Fruit fly (Drosophila melanogaster): ENCODE data around the gene CG33630.

The CG33630 gene

dm6 chr3R:10048035-10048774, 14.2 kb upstream of the CG33630 start (continued):
- TF ChIP-seq CG9437 (GFP tag; optimal IDR thresholded peaks at IDR 0.05) (peak; percentile 54), tgo (GFP tag; IDR thresholded peaks at IDR 0.05) (no peak), bsh (GFP tag; optimal IDR thresholded peaks at IDR 0.05) (peak in 1 of 2 experiments; percentile 28), CG43689 (GFP tag; IDR thresholded peaks at IDR 0.05) (no peak), MESR4 (GFP tag; optimal IDR thresholded peaks at IDR 0.05) (no peak), CG18476 (GFP tag; optimal IDR thresholded peaks at IDR 0.05) (no peak), bcd (GFP tag; optimal IDR thresholded peaks at IDR 0.05) (peak; percentile 17), CG17186 (GFP tag; optimal IDR thresholded peaks at IDR 0.05) (no peak), CG31365 (tag; optimal IDR thresholded peaks at IDR 0.05) (no peak), Jarid2 (GFP tag; optimal IDR thresholded peaks at IDR 0.05) (no peak), CG2120 (GFP tag; optimal IDR thresholded peaks at IDR 0.05) (peak; percentile 35), CG15601 (tag; optimal IDR thresholded peaks at IDR 0.05) (peak; percentile 21), fd64A (GFP tag; optimal IDR thresholded peaks at IDR 0.05) (no peak), CG31388 (GFP tag; optimal IDR thresholded peaks at IDR 0.05) (no peak), Ets97D (GFP tag; optimal IDR thresholded peaks at IDR 0.05) (no peak), CG12219 (GFP tag; optimal IDR thresholded peaks at IDR 0.05) (peak; percentile 21), zen (tag; optimal IDR thresholded peaks at IDR 0.05) (no peak), bigmax (GFP tag; optimal IDR thresholded peaks at IDR 0.05) (no peak), cad (GFP tag; optimal IDR thresholded peaks at IDR 0.05) (no peak), CG3726 (GFP tag; IDR thresholded peaks at IDR 0.05) (no peak), CG30403 (GFP tag; optimal IDR thresholded peaks at IDR 0.05) (peak; percentile 52), HLH4C (GFP tag; IDR thresholded peaks at IDR 0.05; ENCODE audit: partially characterized antibody) (no peak), CG34422 (GFP tag; IDR thresholded peaks at IDR 0.05) (0 out of 3 replicates have a peak, but pooled peaks have one; percentile 20), D19B (GFP tag; optimal IDR thresholded peaks at IDR 0.05) (no peak), slp2 (GFP tag; optimal IDR thresholded peaks at IDR 0.05) (no peak), grau (tag; optimal IDR thresholded peaks at IDR 0.05) (peak; percentile 63), CG12391 (tag; optimal IDR thresholded peaks at IDR 0.05) (peak; percentile 47), scrt (GFP tag; optimal IDR thresholded peaks at IDR 0.05) (peak; percentile 5), gsb (GFP tag; IDR thresholded peaks at IDR 0.05) (no peak), CG18262 (tag; optimal IDR thresholded peaks at IDR 0.05) (peak; percentile 63), CG7745 (tag; optimal IDR thresholded peaks at IDR 0.05) (no peak), Nf-YA (GFP tag; IDR thresholded peaks at IDR 0.05) (no peak), kay (GFP tag; optimal IDR thresholded peaks at IDR 0.05) (no peak), cwo (GFP tag; optimal IDR thresholded peaks at IDR 0.05) (peak; percentile 16), dysf (GFP tag; IDR thresholded peaks at IDR 0.05) (0 out of 3 replicates have a peak, but pooled peaks have one; percentile 36), chm (GFP tag; IDR thresholded peaks at IDR 0.05) (no peak), CG8290 (GFP tag; optimal IDR thresholded peaks at IDR 0.05) (no peak), CG8290 (tag; optimal IDR thresholded peaks at IDR 0.05) (no peak), gcm (GFP tag; optimal IDR thresholded peaks at IDR 0.05) (peak; percentile 24), vfl (GFP tag; optimal IDR thresholded peaks at IDR 0.05) (no peak), az2 (GFP tag; optimal IDR thresholded peaks at IDR 0.05) (peak; percentile 33), gro (GFP tag; optimal IDR thresholded peaks at IDR 0.05) (no peak), ERR (GFP tag; optimal IDR thresholded peaks at IDR 0.05) (no peak), da (GFP tag; optimal IDR thresholded peaks at IDR 0.05) (no peak), CG1529 (GFP tag; optimal IDR thresholded peaks at IDR 0.05) (peak; percentile 34), Med (GFP tag) (peak; percentile 77), CG7357 (GFP tag; IDR thresholded peaks at IDR 0.05) (no peak), CG6765 (GFP tag; optimal IDR thresholded peaks at IDR 0.05) (no peak), ssp (GFP tag; IDR thresholded peaks at IDR 0.05) (no peak), CG10267 (tag; optimal IDR thresholded peaks at IDR 0.05) (peak; percentile 12)

Data from whole organism, embryonic.